Fruit fly (Drosophila melanogaster) whole organism, embryonic: ENCODE data around the gene Hecw.

Experiments
- Adf1 ChIP-seq: fragments of 200-800 bp; sonication (Bioruptor generic); IDR thresholded peaks from 2 replicates; pipeline ENCODE4 v1.3.6; 2022; ENCODE audit warnings: missing biosample characterization, missing genetic modification characterization
- CG10274 ChIP-seq: fragments of 200-800 bp; sonication (Bioruptor generic); optimal IDR thresholded peaks from 3 replicates; lab custom pipeline; 2017; ENCODE audit warnings: missing biosample characterization, mild to moderate bottlenecking, missing genetic modification characterization
- CG10462 ChIP-seq: fragments of 200-800 bp; sonication (Bioruptor generic); optimal IDR thresholded peaks from 2 replicates; lab custom pipeline; 2016; ENCODE audit warnings: missing biosample characterization, missing genetic modification characterization
- CG12299 ChIP-seq: fragments of 200-800 bp; sonication (Bioruptor generic); optimal IDR thresholded peaks from 2 replicates; lab custom pipeline; 2018; ENCODE audit warnings: missing biosample characterization, mild to moderate bottlenecking, missing genetic modification characterization
- CG12769 ChIP-seq: fragments of 200-800 bp; sonication (Bioruptor generic); optimal IDR thresholded peaks from 2 replicates; lab custom pipeline; 2019; ENCODE audit warnings: missing biosample characterization, mild to moderate bottlenecking, missing genetic modification characterization, moderate library complexity
- CG1602 ChIP-seq: fragments of 200-800 bp; sonication (Bioruptor generic); optimal IDR thresholded peaks from 3 replicates; lab custom pipeline; 2016; ENCODE audit warnings: missing biosample characterization, missing genetic modification characterization
- CG18262 ChIP-seq: fragments of 200-800 bp; optimal IDR thresholded peaks from 3 replicates; lab custom pipeline; 2019; ENCODE audit warnings: missing biosample characterization, mild to moderate bottlenecking, missing genetic modification characterization, moderate library complexity
- CG18619 ChIP-seq: fragments of 200-800 bp; sonication (Bioruptor generic); optimal IDR thresholded peaks from 3 replicates; lab custom pipeline; 2017; ENCODE audit warnings: missing biosample characterization, mild to moderate bottlenecking, missing genetic modification characterization
- CG2875 ChIP-seq: fragments of 200-800 bp; sonication (Bioruptor generic); optimal IDR thresholded peaks from 2 replicates; lab custom pipeline; 2017; ENCODE audit warnings: missing biosample characterization, mild to moderate bottlenecking, missing genetic modification characterization, missing genetic modification reagents
- CG31224 ChIP-seq: fragments of 200-800 bp; sonication (Bioruptor generic); IDR thresholded peaks from 2 replicates; pipeline ENCODE4 v1.3.6; 2022; ENCODE audit warnings: missing biosample characterization, missing genetic modification characterization
- CG31388 ChIP-seq: fragments of 200-800 bp; sonication (Bioruptor generic); optimal IDR thresholded peaks from 2 replicates; lab custom pipeline; 2016; ENCODE audit warnings: missing biosample characterization, missing genetic modification characterization
- CG32767 ChIP-seq: fragments of 200-800 bp; sonication (Bioruptor generic); IDR thresholded peaks from 2 replicates; pipeline ENCODE4 v1.3.6; 2022; ENCODE audit warnings: missing biosample characterization, missing genetic modification characterization
- CG3847 ChIP-seq: fragments of 200-800 bp; sonication (Bioruptor generic); IDR thresholded peaks from 2 replicates; pipeline ENCODE4 v1.3.6; 2022; ENCODE audit warnings: missing biosample characterization, missing genetic modification characterization
- CG5245 ChIP-seq: fragments of 200-800 bp; sonication (Bioruptor generic); optimal IDR thresholded peaks from 3 replicates; lab custom pipeline; 2016; ENCODE audit warnings: missing biosample characterization, missing genetic modification characterization
- CG6791 ChIP-seq: fragments of 200-800 bp; sonication (Bioruptor generic); IDR thresholded peaks from 3 replicates; pipeline ENCODE4 v1.3.6; 2022; ENCODE audit warnings: missing biosample characterization, missing genetic modification characterization; ENCODE audit not compliant: partially characterized antibody
- CG7357 ChIP-seq: fragments of 200-800 bp; sonication (Bioruptor generic); IDR thresholded peaks from 3 replicates; pipeline ENCODE4 v1.3.6; 2022; ENCODE audit warnings: missing biosample characterization, missing genetic modification characterization
- CG7786 ChIP-seq: fragments of 200-800 bp; sonication (Bioruptor generic); optimal IDR thresholded peaks from 2 replicates; lab custom pipeline; 2016; ENCODE audit warnings: missing biosample characterization, missing genetic modification characterization
- CG7928 ChIP-seq: fragments of 200-800 bp; sonication (Bioruptor generic); optimal IDR thresholded peaks from 2 replicates; lab custom pipeline; 2017; ENCODE audit warnings: missing biosample characterization, mild to moderate bottlenecking, missing genetic modification characterization
- CG8359 ChIP-seq: fragments of 200-800 bp; sonication (Bioruptor generic); optimal IDR thresholded peaks from 2 replicates; lab custom pipeline; 2017; ENCODE audit warnings: missing biosample characterization, mild to moderate bottlenecking, missing genetic modification characterization, borderline replicate concordance
- CG8388 ChIP-seq: fragments of 200-800 bp; sonication (Bioruptor generic); optimal IDR thresholded peaks from 2 replicates; lab custom pipeline; 2019; ENCODE audit warnings: missing biosample characterization, mild to moderate bottlenecking, missing genetic modification characterization, moderate library complexity
- CG8765 ChIP-seq: fragments of 200-800 bp; sonication (Bioruptor generic); IDR thresholded peaks from 2 replicates; pipeline ENCODE4 v1.3.6; 2022; ENCODE audit warnings: missing biosample characterization, missing genetic modification characterization
- CG8924 ChIP-seq: fragments of 200-800 bp; optimal IDR thresholded peaks from 3 replicates; lab custom pipeline; 2019; ENCODE audit warnings: missing biosample characterization, mild to moderate bottlenecking, missing genetic modification characterization, moderate library complexity
- CHES-1-like ChIP-seq: fragments of 200-800 bp; sonication (Bioruptor generic); optimal IDR thresholded peaks from 2 replicates; lab custom pipeline; 2016; ENCODE audit warnings: missing biosample characterization, missing genetic modification characterization
- D ChIP-seq, 2 experiments: fragments of 200-800 bp in 1 of 2; fragments of >200 bp in 1 of 2; sonication (Bioruptor generic) in 1 of 2; optimal IDR thresholded peaks; 2 replicates in 1 of 2; 3 replicates in 1 of 2; lab custom pipeline; 2017; ENCODE audit warnings: mild to moderate bottlenecking in 1 of 2, missing biosample characterization in 1 of 2, missing genetic modification characterization in 1 of 2, missing genetic modification reagents in 1 of 2
- Dek ChIP-seq: fragments of 200-800 bp; sonication (Bioruptor generic); optimal IDR thresholded peaks from 3 replicates; lab custom pipeline; 2019; ENCODE audit warnings: missing biosample characterization, mild to moderate bottlenecking, missing genetic modification characterization, moderate library complexity
- Dp ChIP-seq: fragments of 200-800 bp; sonication (Bioruptor generic); optimal IDR thresholded peaks from 2 replicates; lab custom pipeline; 2018; ENCODE audit warnings: missing biosample characterization, mild to moderate bottlenecking, missing genetic modification characterization, moderate library complexity
- H15 ChIP-seq: fragments of 200-800 bp; sonication (Bioruptor generic); IDR thresholded peaks from 3 replicates; pipeline ENCODE4 v1.3.6; 2022; ENCODE audit warnings: missing biosample characterization, missing genetic modification characterization
- H2.0 ChIP-seq: fragments of 200-800 bp; sonication (Bioruptor generic); IDR thresholded peaks from 2 replicates; pipeline ENCODE4 v1.3.6; 2022; ENCODE audit warnings: missing biosample characterization, missing genetic modification characterization
- HLH3B ChIP-seq: fragments of 200-800 bp; sonication (Bioruptor generic); IDR thresholded peaks from 2 replicates; pipeline ENCODE4 v1.3.6; 2022; ENCODE audit warnings: missing biosample characterization, missing genetic modification characterization
- Hr39 ChIP-seq: fragments of >200 bp; optimal IDR thresholded peaks from 2 replicates; lab custom pipeline; 2017
- Kr ChIP-seq: fragments of 200-800 bp; sonication (Bioruptor generic); optimal IDR thresholded peaks from 2 replicates; lab custom pipeline; 2017; ENCODE audit warnings: missing biosample characterization, mild to moderate bottlenecking, missing genetic modification characterization
- Mad ChIP-seq: fragments of 200-800 bp; sonication (Bioruptor generic); optimal IDR thresholded peaks from 2 replicates; lab custom pipeline; 2016; ENCODE audit warnings: missing biosample characterization, missing genetic modification characterization
- NFAT ChIP-seq: fragments of 200-800 bp; sonication (Bioruptor generic); IDR thresholded peaks from 2 replicates; pipeline ENCODE4 v1.3.6; 2022; ENCODE audit warnings: missing biosample characterization, missing genetic modification characterization
- Pdp1 ChIP-seq, 2 experiments: fragments of 200-800 bp; sonication (Bioruptor generic); optimal IDR thresholded peaks; 3 replicates each; lab custom pipeline; 2016; ENCODE audit warnings: missing biosample characterization in 2 of 2, missing genetic modification characterization in 2 of 2, mild to moderate bottlenecking in 1 of 2, moderate library complexity in 1 of 2
- Ravus ChIP-seq: fragments of 200-800 bp; sonication (Bioruptor generic); IDR thresholded peaks from 2 replicates; pipeline ENCODE4 v1.3.6; 2022; ENCODE audit warnings: missing biosample characterization, missing genetic modification characterization
- TFAM ChIP-seq: fragments of 200-800 bp; sonication (Bioruptor generic); optimal IDR thresholded peaks from 2 replicates; lab custom pipeline; 2017; ENCODE audit warnings: missing biosample characterization, missing genetic modification characterization, inconsistent platforms
- chif ChIP-seq, 2 experiments: fragments of 200-800 bp; sonication (Bioruptor generic); optimal IDR thresholded peaks; 3 replicates each; lab custom pipeline; 2016; ENCODE audit warnings: missing biosample characterization in 2 of 2, missing genetic modification characterization in 2 of 2
- chn ChIP-seq: fragments of 200-800 bp; sonication (Bioruptor generic); optimal IDR thresholded peaks from 2 replicates; lab custom pipeline; 2016; ENCODE audit warnings: missing biosample characterization, missing genetic modification characterization
- gce ChIP-seq: fragments of 200-800 bp; sonication (Bioruptor generic); IDR thresholded peaks from 3 replicates; pipeline ENCODE4 v1.3.6; 2022; ENCODE audit warnings: missing biosample characterization, missing genetic modification characterization
- gfzf ChIP-seq: fragments of 200-800 bp; sonication (Bioruptor generic); optimal IDR thresholded peaks from 2 replicates; lab custom pipeline; 2016; ENCODE audit warnings: missing biosample characterization, mild to moderate bottlenecking, missing genetic modification characterization, moderate library complexity
- inv ChIP-seq: fragments of 200-800 bp; sonication (Bioruptor generic); IDR thresholded peaks from 2 replicates; pipeline ENCODE4 v1.3.6; 2022; ENCODE audit warnings: missing biosample characterization, missing genetic modification characterization; ENCODE audit not compliant: partially characterized antibody
- jigr1 ChIP-seq: fragments of 200-800 bp; sonication (Bioruptor generic); IDR thresholded peaks from 3 replicates; pipeline ENCODE4 v1.3.6; 2022; ENCODE audit warnings: missing biosample characterization, missing genetic modification characterization
- kni ChIP-seq: fragments of 200-800 bp; sonication (Bioruptor generic); optimal IDR thresholded peaks from 3 replicates; lab custom pipeline; 2017; ENCODE audit warnings: mild to moderate bottlenecking, missing biosample characterization, missing genetic modification reagents, missing genetic modification characterization
- lab ChIP-seq: fragments of 200-800 bp; sonication (Bioruptor generic); optimal IDR thresholded peaks from 3 replicates; lab custom pipeline; 2017; ENCODE audit warnings: missing biosample characterization, missing genetic modification characterization, mild to moderate bottlenecking, moderate library complexity, missing genetic modification reagents
- nau ChIP-seq: fragments of 200-800 bp; sonication (Bioruptor generic); optimal IDR thresholded peaks from 3 replicates; lab custom pipeline; 2017; ENCODE audit warnings: missing biosample characterization, mild to moderate bottlenecking, missing genetic modification characterization, missing genetic modification reagents
- org-1 ChIP-seq: fragments of 200-800 bp; sonication (Bioruptor generic); optimal IDR thresholded peaks from 2 replicates; lab custom pipeline; 2017; ENCODE audit warnings: missing biosample characterization, missing genetic modification characterization
- peb ChIP-seq: fragments of 200-800 bp; sonication (Bioruptor generic); IDR thresholded peaks from 2 replicates; pipeline ENCODE4 v1.3.6; 2022; ENCODE audit warnings: missing biosample characterization, missing genetic modification characterization
- pfk ChIP-seq: fragments of 200-800 bp; sonication (Bioruptor generic); optimal IDR thresholded peaks from 2 replicates; lab custom pipeline; 2018; ENCODE audit warnings: missing biosample characterization, mild to moderate bottlenecking, missing genetic modification characterization, moderate library complexity
- ro ChIP-seq: fragments of 200-800 bp; sonication (Bioruptor generic); IDR thresholded peaks from 2 replicates; pipeline ENCODE4 v1.3.6; 2022; ENCODE audit warnings: missing biosample characterization, missing genetic modification characterization
- vvl ChIP-seq: fragments of 200-800 bp; sonication (Bioruptor generic); IDR thresholded peaks from 2 replicates; pipeline ENCODE4 v1.3.6; 2022; ENCODE audit warnings: missing biosample characterization, missing genetic modification characterization

Hecw gene

DNA sequence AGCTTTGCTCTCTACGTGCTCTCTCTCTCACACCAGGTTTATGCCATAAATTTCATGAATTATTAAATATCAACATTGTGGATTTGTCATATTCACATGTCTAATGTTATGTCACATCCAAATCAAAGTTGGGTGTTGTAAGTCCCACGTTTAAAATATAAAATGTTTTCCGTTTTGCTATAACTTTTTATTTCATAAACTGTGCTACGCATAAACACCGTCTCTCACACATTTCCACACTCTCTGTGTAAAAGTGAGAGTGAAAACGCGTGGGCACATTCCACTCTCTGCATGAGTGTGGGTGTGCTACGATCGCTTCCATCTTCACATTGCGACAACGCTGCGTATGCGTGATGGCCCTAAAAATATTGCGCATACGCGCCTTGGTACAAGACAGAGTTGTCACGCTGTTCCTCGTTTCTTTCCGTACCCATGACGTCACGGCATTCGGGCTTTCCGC lies 32.0 kb downstream of the Hecw start (continued):
- TF ChIP-seq CG5245 (GFP tag; lab: Kevin White, UChicago) (peak; percentile 86), CG8765 (GFP tag; lab: Robert Waterston, UW) (peak; percentile 67; the same call in 1 of the 2 replicates), nau (GFP tag; lab: Kevin White, UChicago) (peak; percentile 97), chn (GFP tag; lab: Kevin White, UChicago) (peak; percentile 91), CG12769 (tag; lab: Kevin White, UChicago) (peak; percentile 99), CG7928 (GFP tag; lab: Kevin White, UChicago) (peak; percentile 82), peb (GFP tag; lab: Robert Waterston, UW) (peak; percentile 72; the same call in 1 of the 2 replicates), Kr (GFP tag; lab: Kevin White, UChicago) (no peak), NFAT (GFP tag; lab: Robert Waterston, UW) (peak; percentile 93), CG8924 (tag; lab: Kevin White, UChicago) (peak; percentile 99), CG32767 (GFP tag; lab: Robert Waterston, UW) (peak; percentile 94), Dek (tag; lab: Kevin White, UChicago) (peak; percentile 98), kni (GFP tag; lab: Kevin White, UChicago) (peak; percentile 92), lab (GFP tag; lab: Kevin White, UChicago) (peak; percentile 99), CG12299 (peak; percentile 99), Pdp1 (GFP tag; optimal IDR thresholded peaks at IDR 0.05; lab: Kevin White, UChicago) (peak; percentile 94 to 97), chif (GFP tag; optimal IDR thresholded peaks at IDR 0.05; lab: Kevin White, UChicago) (peak; percentile 89 to 93), pfk (peak; percentile 76), CG1602 (peak; percentile 81), gfzf (peak; percentile 14), H2.0 (GFP tag; lab: Robert Waterston, UW) (peak; percentile 91), CG10462 (peak; percentile 87), Mad (GFP tag; lab: Kevin White, UChicago) (peak; percentile 88), org-1 (peak; percentile 96), CG7357 (peak; percentile 82), CG10274 (GFP tag; lab: Kevin White, UChicago) (peak; percentile 93), CG18619 (GFP tag; lab: Kevin White, UChicago) (peak; percentile 95), CG6791 (no peak), CG8359 (GFP tag; lab: Kevin White, UChicago) (peak; percentile 87), HLH3B (GFP tag; lab: Robert Waterston, UW) (peak; percentile 96), CG8388 (peak; percentile 94), vvl (GFP tag; lab: Robert Waterston, UW) (peak; percentile 98), Adf1 (GFP tag; lab: Robert Waterston, UW) (peak; percentile 78), CHES-1-like (GFP tag; lab: Kevin White, UChicago) (peak; percentile 95), H15 (peak; percentile 90), D (optimal IDR thresholded peaks at IDR 0.05; lab: Kevin White, UChicago) (no peak), D (GFP tag; optimal IDR thresholded peaks at IDR 0.05; lab: Kevin White, UChicago) (peak; percentile 92), CG18262 (tag; lab: Kevin White, UChicago) (peak; percentile 95), CG3847 (peak; percentile 94), Hr39 (no peak), CG2875 (peak; percentile 85), CG7786 (peak; percentile 93), Ravus (peak; percentile 80), TFAM (GFP tag; lab: Kevin White, UChicago) (peak; percentile 80), CG31224 (GFP tag; lab: Robert Waterston, UW) (peak; percentile 91), ro (peak; percentile 51; the same call in 1 of the 2 replicates), jigr1 (GFP tag; lab: Robert Waterston, UW) (peak; percentile 50; the same call in 1 of the 3 replicates), Dp (GFP tag; lab: Kevin White, UChicago) (peak; percentile 25), gce (GFP tag; lab: Robert Waterston, UW) (peak; percentile 95; the same call in 2 of the 3 replicates), inv (GFP tag; lab: Robert Waterston, UW) (no peak), CG31388 (GFP tag; lab: Kevin White, UChicago) (peak; percentile 81)
